Worm (Caenorhabditis elegans): ENCODE results near the gene cyp-37B1.

cyp-37B1 gene

DNA sequence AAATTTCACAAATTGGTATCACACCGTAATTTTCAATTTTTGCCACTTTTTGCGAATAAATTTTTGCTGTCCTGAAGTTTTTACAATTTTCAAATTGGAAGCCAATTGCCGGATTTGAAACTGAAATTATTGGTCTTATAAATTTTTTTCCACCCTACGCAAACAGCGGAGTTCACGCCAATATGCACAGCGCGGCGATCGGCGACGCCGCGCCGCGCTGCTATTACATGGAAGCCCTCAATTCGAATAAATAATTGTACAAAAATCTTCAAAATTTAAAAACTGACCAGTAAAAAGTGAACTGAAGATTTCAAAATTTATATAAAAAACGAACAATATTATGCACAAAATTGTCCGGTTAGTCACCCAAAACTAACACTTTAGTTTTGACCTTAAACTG is 21.9 kb downstream of the cyp-37B1 start:
- no peak for TF ChIP-seq snpc-4 (tag; optimal IDR thresholded peaks at IDR 0.05)
- no peak for TF ChIP-seq hmg-11 (tag; optimal IDR thresholded peaks at IDR 0.05)
- no peak for TF ChIP-seq ztf-11 (tag; optimal IDR thresholded peaks at IDR 0.05)
- TF ChIP-seq daf-12 (tag; optimal IDR thresholded peaks at IDR 0.05) = no peak
- no peak for TF ChIP-seq unc-62 (GFP tag; optimal IDR thresholded peaks at IDR 0.05)
- TF ChIP-seq nhr-77 (tag; optimal IDR thresholded peaks at IDR 0.05) = no peak
- TF ChIP-seq R02D3.7 (tag; optimal IDR thresholded peaks at IDR 0.05) = no peak
- no peak for TF ChIP-seq elt-2 (tag; optimal IDR thresholded peaks at IDR 0.05)
- no peak for TF ChIP-seq ceh-82 (tag; optimal IDR thresholded peaks at IDR 0.05)
- no peak for TF ChIP-seq eor-1 (tag; optimal IDR thresholded peaks at IDR 0.05)
- TF ChIP-seq nhr-43 (tag; optimal IDR thresholded peaks at IDR 0.05; ENCODE audit: poor library complexity, severe bottlenecking) = no peak
- TF ChIP-seq ztf-4 (tag; optimal IDR thresholded peaks at IDR 0.05) = no peak
- TF ChIP-seq fkh-10 (GFP tag; optimal IDR thresholded peaks at IDR 0.05) = no peak
- TF ChIP-seq zag-1 (tag; optimal IDR thresholded peaks at IDR 0.05) = no peak
- TF ChIP-seq aly-2 (tag; optimal IDR thresholded peaks at IDR 0.05) = no peak
- TF ChIP-seq mdl-1 (tag; optimal IDR thresholded peaks at IDR 0.05) = no peak
- TF ChIP-seq ceh-9 (tag; optimal IDR thresholded peaks at IDR 0.05) = no peak

DNA sequence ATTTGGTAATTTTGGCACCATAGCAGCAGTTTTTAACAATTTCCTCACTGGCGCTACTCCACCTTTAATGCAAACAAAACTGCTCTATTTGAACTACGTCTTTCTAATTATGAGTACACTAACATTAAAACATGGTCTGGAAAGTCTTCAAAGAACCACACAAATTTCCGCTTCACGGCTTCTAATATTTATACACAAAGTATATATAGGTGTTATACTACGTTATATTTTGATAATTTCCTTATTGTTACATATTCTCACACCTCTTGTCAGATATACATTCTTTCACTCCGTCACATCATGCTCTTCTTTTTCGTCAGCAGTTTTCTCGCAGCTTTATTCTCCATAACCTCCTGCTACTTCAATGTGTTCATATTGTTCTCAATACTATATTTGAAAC is 22.4 kb downstream of the cyp-37B1 start, which contains the start of gene srbc-82:
Gene srbc-82, plus strand, starts transcription at position 301 of the 400 bp plus-strand sequence.
- TF ChIP-seq ztf-4 (tag; optimal IDR thresholded peaks at IDR 0.05) = no peak

- TF ChIP-seq ceh-9 (tag; optimal IDR thresholded peaks at IDR 0.05) (no peak), fos-1 (tag; optimal IDR thresholded peaks at IDR 0.05) (no peak), elt-1 (tag; optimal IDR thresholded peaks at IDR 0.05) (no peak), sea-2 (GFP tag; optimal IDR thresholded peaks at IDR 0.05) (no peak), pqm-1 (tag; optimal IDR thresholded peaks at IDR 0.05) (peak; percentile 60), zag-1 (tag; optimal IDR thresholded peaks at IDR 0.05) (no peak), elt-2 (tag; optimal IDR thresholded peaks at IDR 0.05) (peak; percentile 58)
These were observed 24.5 kb downstream of the cyp-37B1 start, which contains the start of the genes C31A11.13 and oac-6 for ce11 chrV:16302439-16302838. TSS of gene C31A11.13 (minus strand) at chrV:16302551. TSS of gene oac-6 (plus strand) at chrV:16302717.

DNA sequence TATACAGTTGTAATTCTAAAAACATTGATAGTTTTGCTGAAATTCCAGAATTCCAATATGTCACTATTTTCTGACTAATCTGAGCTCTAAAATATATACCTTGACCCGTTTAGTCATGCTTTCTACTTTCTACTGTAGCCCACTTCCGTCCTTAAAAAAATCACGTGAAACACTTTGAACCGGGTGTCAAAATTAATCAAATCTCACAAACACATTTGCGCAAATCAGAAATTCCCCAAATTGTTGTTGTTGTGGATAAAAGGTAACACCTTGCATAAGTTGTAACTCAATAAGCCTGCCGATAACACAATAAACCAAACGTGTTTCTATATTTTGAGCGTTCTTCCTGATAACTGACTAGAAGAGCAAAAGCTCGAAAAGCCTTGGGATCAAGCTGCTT is 29.3 kb downstream of the cyp-37B1 start, which contains the start of gene srxa-7:
Gene srxa-7, plus strand, starts transcription at position 301 of the 400 bp plus-strand sequence.
- no peak for TF ChIP-seq elt-3 (tag; optimal IDR thresholded peaks at IDR 0.05)
- TF ChIP-seq egl-27 (tag; optimal IDR thresholded peaks at IDR 0.05) = no peak
- TF ChIP-seq tbx-2 (tag; optimal IDR thresholded peaks at IDR 0.05) = no peak
- no peak for TF ChIP-seq aly-2 (tag; optimal IDR thresholded peaks at IDR 0.05)
- TF ChIP-seq fos-1 (tag; optimal IDR thresholded peaks at IDR 0.05) = no peak
- no peak for TF ChIP-seq pha-4 (tag; optimal IDR thresholded peaks at IDR 0.05)
- TF ChIP-seq snpc-4 (tag; optimal IDR thresholded peaks at IDR 0.05) = no peak
- no peak for TF ChIP-seq nhr-23 (tag; optimal IDR thresholded peaks at IDR 0.05)
- no peak for TF ChIP-seq ceh-82 (tag; optimal IDR thresholded peaks at IDR 0.05)
- no peak for TF ChIP-seq jun-1 (tag; optimal IDR thresholded peaks at IDR 0.05)
- no peak for TF ChIP-seq nhr-43 (tag; optimal IDR thresholded peaks at IDR 0.05; ENCODE audit: poor library complexity, severe bottlenecking)
- no peak for TF ChIP-seq unc-39 (tag; optimal IDR thresholded peaks at IDR 0.05)
- no peak for TF ChIP-seq mml-1 (tag; optimal IDR thresholded peaks at IDR 0.05)
- no peak for TF ChIP-seq daf-12 (tag; optimal IDR thresholded peaks at IDR 0.05)
- no peak for TF ChIP-seq nhr-25 (tag; optimal IDR thresholded peaks at IDR 0.05)
- no peak for TF ChIP-seq nhr-28 (tag; optimal IDR thresholded peaks at IDR 0.05)
- no peak for TF ChIP-seq nhr-67 (tag; optimal IDR thresholded peaks at IDR 0.05)

- TF ChIP-seq nhr-76 (tag; optimal IDR thresholded peaks at IDR 0.05) (no peak), tbx-2 (tag; optimal IDR thresholded peaks at IDR 0.05) (no peak), ztf-4 (tag; optimal IDR thresholded peaks at IDR 0.05) (no peak), lin-39 (tag; optimal IDR thresholded peaks at IDR 0.05) (no peak), elt-2 (tag; optimal IDR thresholded peaks at IDR 0.05) (no peak), mml-1 (tag; optimal IDR thresholded peaks at IDR 0.05) (no peak), elt-3 (tag; optimal IDR thresholded peaks at IDR 0.05) (no peak), ceh-82 (tag; optimal IDR thresholded peaks at IDR 0.05) (no peak), eor-1 (tag; optimal IDR thresholded peaks at IDR 0.05) (no peak), lsy-12 (tag; optimal IDR thresholded peaks at IDR 0.05) (no peak)
These were observed 30.4 kb downstream of the cyp-37B1 start for ce11 chrV:16308343-16308742.
